Fruit fly (Drosophila melanogaster) whole organism, pupa: ENCODE data around the gene CG8292.

Experiments used
- CG15710 ChIP-seq: fragments of 200-800 bp; sonication (Bioruptor generic); optimal IDR thresholded peaks from 2 replicates; lab custom pipeline; 2018; ENCODE audit warnings: missing biosample characterization, mild to moderate bottlenecking, missing genetic modification characterization, moderate library complexity
- CG17806 ChIP-seq: fragments of 200-800 bp; sonication (Bioruptor generic); optimal IDR thresholded peaks from 2 replicates; lab custom pipeline; 2018; ENCODE audit warnings: missing biosample characterization, mild to moderate bottlenecking, missing genetic modification characterization, moderate library complexity
- Pif1B ChIP-seq: fragments of 200-800 bp; sonication (Bioruptor generic); optimal IDR thresholded peaks from 3 replicates; lab custom pipeline; 2016; ENCODE audit warnings: missing biosample characterization, missing genetic modification characterization

DNA sequence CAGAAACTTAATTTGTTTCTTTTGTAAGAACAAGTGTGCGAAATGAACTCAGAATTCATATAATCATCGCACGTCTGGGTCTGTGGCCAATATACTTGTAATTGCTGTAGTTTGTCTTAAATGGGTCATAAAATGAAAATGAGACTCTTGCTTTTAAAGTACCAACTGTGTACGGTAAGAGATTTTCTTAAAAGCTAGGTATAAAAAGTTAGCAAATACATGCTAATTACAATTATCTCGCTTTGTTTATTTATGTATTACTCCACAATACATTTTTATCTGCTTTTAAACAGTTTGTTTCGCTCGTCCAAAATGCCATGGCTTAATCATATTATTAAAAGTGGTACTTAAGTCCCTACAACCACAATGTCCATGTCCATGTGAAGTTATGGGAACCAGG is 14.1 kb downstream of the CG8292 start:
- no peak for TF ChIP-seq CG17806 (tag; lab: Kevin White, UChicago)
- TF ChIP-seq CG15710 (tag; lab: Kevin White, UChicago): no peak
- no peak for TF ChIP-seq Pif1B (GFP tag; lab: Kevin White, UChicago)
